Fruit fly (Drosophila melanogaster) whole organism, embryonic: Measurements from ENCODE around the gene Bsg.

ENCODE experiments used
- CG11093 ChIP-seq: fragments of 200-800 bp; sonication (Bioruptor generic); IDR thresholded peaks from 3 replicates; pipeline ENCODE4 v1.3.6; 2022; ENCODE audit warnings: missing biosample characterization, missing genetic modification characterization
- CG18011 ChIP-seq: fragments of 200-800 bp; sonication (Bioruptor generic); optimal IDR thresholded peaks from 2 replicates; lab custom pipeline; 2017; ENCODE audit warnings: missing biosample characterization, missing genetic modification characterization, mild to moderate bottlenecking, moderate library complexity, missing genotype
- CG2199 ChIP-seq: fragments of 200-800 bp; sonication (Bioruptor generic); IDR thresholded peaks from 3 replicates; pipeline ENCODE4 v1.3.6; 2022; ENCODE audit warnings: missing biosample characterization, missing genetic modification characterization
- lmd ChIP-seq: fragments of 200-800 bp; sonication (Bioruptor generic); IDR thresholded peaks from 2 replicates; pipeline ENCODE4 v1.3.6; 2022; ENCODE audit warnings: missing biosample characterization, missing genetic modification characterization
- nerfin-1 ChIP-seq: fragments of 200-800 bp; sonication (Bioruptor generic); optimal IDR thresholded peaks from 3 replicates; lab custom pipeline; 2019; ENCODE audit warnings: missing biosample characterization, mild to moderate bottlenecking, missing genetic modification characterization, moderate library complexity
- slbo ChIP-seq: fragments of 200-800 bp; sonication (Bioruptor generic); IDR thresholded peaks from 2 replicates; pipeline ENCODE4 v1.3.6; 2022; ENCODE audit warnings: missing biosample characterization, missing genetic modification characterization
- tin ChIP-seq: fragments of 200-800 bp; sonication (Bioruptor generic); optimal IDR thresholded peaks from 3 replicates; lab custom pipeline; 2016; ENCODE audit warnings: missing biosample characterization, missing genetic modification characterization
- zf30C ChIP-seq: fragments of 200-800 bp; sonication (Bioruptor generic); optimal IDR thresholded peaks from 3 replicates; lab custom pipeline; 2018; ENCODE audit warnings: missing biosample characterization, mild to moderate bottlenecking, missing genetic modification characterization

- TF ChIP-seq slbo (GFP tag; lab: Robert Waterston, UW) (no peak), CG2199 (GFP tag; lab: Robert Waterston, UW) (peak; percentile 74; the same call in 1 of the 3 replicates), nerfin-1 (tag; lab: Kevin White, UChicago) (no peak), zf30C (GFP tag; lab: Kevin White, UChicago) (no peak), lmd (GFP tag; lab: Robert Waterston, UW) (no peak), CG11093 (GFP tag; lab: Robert Waterston, UW) (no peak), tin (GFP tag; lab: Kevin White, UChicago) (no peak), CG18011 (GFP tag; lab: Kevin White, UChicago) (no peak)
Observed at dm6 chr2L:8099615-8100375, 16.6 kb downstream of the Bsg start.
